Fruit fly (Drosophila melanogaster): ENCODE measurements around the gene CG2145.

Gene CG2145

dm6 chrX:10952386-10952785 is 25.2 kb downstream of the CG2145 start, which contains the start of gene Rab9Fb:
TSS of gene Rab9Fb (minus strand) at chrX:10952486.
- TF ChIP-seq Dll (optimal IDR thresholded peaks at IDR 0.05) = no peak
- no peak for TF ChIP-seq EcR (GFP tag; optimal IDR thresholded peaks at IDR 0.05)
- no peak for TF ChIP-seq usp (GFP tag; optimal IDR thresholded peaks at IDR 0.05)

dm6 chrX:10953240-10953639 is 26.0 kb downstream of the CG2145 start:
- TF ChIP-seq EcR (GFP tag; optimal IDR thresholded peaks at IDR 0.05) (no peak), usp (GFP tag; optimal IDR thresholded peaks at IDR 0.05) (no peak), CG8478 (optimal IDR thresholded peaks at IDR 0.05) (no peak), psq (optimal IDR thresholded peaks at IDR 0.05) (no peak), pan (optimal IDR thresholded peaks at IDR 0.05) (no peak), Dll (optimal IDR thresholded peaks at IDR 0.05) (no peak)

- TF ChIP-seq EcR (GFP tag; optimal IDR thresholded peaks at IDR 0.05) (no peak), CG8478 (optimal IDR thresholded peaks at IDR 0.05) (no peak), psq (optimal IDR thresholded peaks at IDR 0.05) (no peak), usp (GFP tag; optimal IDR thresholded peaks at IDR 0.05) (no peak), pan (optimal IDR thresholded peaks at IDR 0.05) (no peak), Dll (optimal IDR thresholded peaks at IDR 0.05) (no peak)
Measured at dm6 chrX:10959912-10960311, 32.7 kb downstream of the CG2145 start.

dm6 chrX:10966978-10967731 is 40.0 kb downstream of the CG2145 start, which contains the start of gene C901:
TSS of gene C901 (minus strand) at chrX:10967134.
- no peak for TF ChIP-seq pan (optimal IDR thresholded peaks at IDR 0.05)
- no peak for TF ChIP-seq Dll (optimal IDR thresholded peaks at IDR 0.05)
- TF ChIP-seq CG8478 (optimal IDR thresholded peaks at IDR 0.05) = no peak
- TF ChIP-seq EcR (GFP tag; optimal IDR thresholded peaks at IDR 0.05) = no peak
- TF ChIP-seq usp (GFP tag; optimal IDR thresholded peaks at IDR 0.05) = no peak
- TF ChIP-seq psq (optimal IDR thresholded peaks at IDR 0.05) = no peak

All from whole organism.